Worm (Caenorhabditis elegans) whole organism, late embryonic: ENCODE results near the gene sms-5.
A peak's percentile ranks its signal among the peaks of the same experiment; 100 is the strongest.

Source experiments
- C08G9.2 ChIP-seq: sonication (generic microtip); optimal IDR thresholded peaks from 2 replicates; lab custom pipeline; 2016; ENCODE audit warnings: mild to moderate bottlenecking, missing genetic modification characterization, moderate library complexity, missing compliant biosample characterization
- C38D4.7 ChIP-seq: fragments of 200-800 bp; sonication (Bioruptor generic); optimal IDR thresholded peaks from 2 replicates; lab custom pipeline; 2018; ENCODE audit warnings: mild to moderate bottlenecking, missing genetic modification characterization, moderate library complexity, missing compliant biosample characterization
- K09A11.1 ChIP-seq: sonication (generic microtip); optimal IDR thresholded peaks from 2 replicates; lab custom pipeline; 2017; ENCODE audit warnings: antibody characterized with exemption, mild to moderate bottlenecking, missing genetic modification characterization, missing compliant biosample characterization; ENCODE audit not compliant: insufficient read depth
- T23F11.4 ChIP-seq: fragments of 200-800 bp; sonication (Bioruptor generic); optimal IDR thresholded peaks from 2 replicates; lab custom pipeline; 2018; ENCODE audit warnings: mild to moderate bottlenecking, missing genetic modification characterization, missing compliant biosample characterization
- ahr-1 ChIP-seq: sonication (generic microtip); optimal IDR thresholded peaks from 2 replicates; lab custom pipeline; 2016; ENCODE audit warnings: missing genetic modification characterization, missing compliant biosample characterization
- ama-1 ChIP-seq: fragments of 150-350 bp; optimal IDR thresholded peaks from 2 replicates; lab custom pipeline; 2014
- ceh-14 ChIP-seq: sonication (generic microtip); optimal IDR thresholded peaks from 2 replicates; lab custom pipeline; 2016; ENCODE audit warnings: missing genotype, missing genetic modification characterization, missing compliant biosample characterization
- ceh-18 ChIP-seq: sonication (generic microtip); optimal IDR thresholded peaks from 2 replicates; lab custom pipeline; 2016; ENCODE audit warnings: missing genetic modification characterization, missing compliant biosample characterization
- ceh-19 ChIP-seq: fragments of 200-800 bp; sonication (Bioruptor generic); optimal IDR thresholded peaks from 2 replicates; lab custom pipeline; 2018; ENCODE audit warnings: mild to moderate bottlenecking, missing genetic modification characterization, missing compliant biosample characterization
- ceh-2 ChIP-seq: sonication (generic microtip); optimal IDR thresholded peaks from 2 replicates; lab custom pipeline; 2016; ENCODE audit warnings: missing genotype, missing genetic modification characterization, missing compliant biosample characterization
- ceh-31 ChIP-seq: sonication (generic microtip); optimal IDR thresholded peaks from 2 replicates; lab custom pipeline; 2016; ENCODE audit warnings: missing genetic modification characterization, missing compliant biosample characterization
- ceh-34 ChIP-seq: sonication (generic microtip); optimal IDR thresholded peaks from 2 replicates; lab custom pipeline; 2016; ENCODE audit warnings: mild to moderate bottlenecking, missing genetic modification characterization, missing compliant biosample characterization
- ceh-9 ChIP-seq: sonication (generic microtip); optimal IDR thresholded peaks from 2 replicates; lab custom pipeline; 2016; ENCODE audit warnings: mild to moderate bottlenecking, missing genetic modification characterization, inconsistent platforms, missing compliant biosample characterization
- che-1 ChIP-seq: sonication (generic microtip); optimal IDR thresholded peaks from 2 replicates; lab custom pipeline; 2016; ENCODE audit warnings: mild to moderate bottlenecking, missing genetic modification characterization, missing compliant biosample characterization
- dmd-4 ChIP-seq: sonication (generic microtip); optimal IDR thresholded peaks from 2 replicates; lab custom pipeline; 2016; ENCODE audit warnings: borderline replicate concordance, missing genetic modification characterization, missing compliant biosample characterization
- elt-2 ChIP-seq: sonication (generic microtip); optimal IDR thresholded peaks from 2 replicates; lab custom pipeline; 2016; ENCODE audit warnings: missing genetic modification reagents, missing genetic modification characterization, missing compliant biosample characterization
- ets-4 ChIP-seq: sonication (generic microtip); optimal IDR thresholded peaks from 2 replicates; lab custom pipeline; 2016; ENCODE audit warnings: missing genetic modification characterization, missing compliant biosample characterization
- fax-1 ChIP-seq: sonication (generic microtip); optimal IDR thresholded peaks from 2 replicates; lab custom pipeline; 2016; ENCODE audit warnings: missing genotype, missing genetic modification characterization, missing compliant biosample characterization
- fkh-10 ChIP-seq: fragments of 150-350 bp; optimal IDR thresholded peaks from 2 replicates; lab custom pipeline; 2014; ENCODE audit warnings: missing biosample characterization, missing genetic modification reagents, missing genetic modification characterization
- gmeb-2 ChIP-seq: sonication (generic microtip); optimal IDR thresholded peaks from 2 replicates; lab custom pipeline; 2016; ENCODE audit warnings: missing genetic modification characterization, inconsistent platforms, missing compliant biosample characterization
- hlh-13 ChIP-seq: fragments of 200-800 bp; sonication (Bioruptor generic); optimal IDR thresholded peaks from 2 replicates; lab custom pipeline; 2018; ENCODE audit warnings: mild to moderate bottlenecking, missing genetic modification characterization, missing compliant biosample characterization
- hlh-15 ChIP-seq: sonication (generic microtip); optimal IDR thresholded peaks from 2 replicates; lab custom pipeline; 2016; ENCODE audit warnings: missing genetic modification characterization, missing compliant biosample characterization
- hlh-8 ChIP-seq: sonication (generic microtip); optimal IDR thresholded peaks from 2 replicates; lab custom pipeline; 2016; ENCODE audit warnings: missing genotype, missing genetic modification characterization, missing compliant biosample characterization
- lim-6 ChIP-seq: sonication (generic microtip); optimal IDR thresholded peaks from 2 replicates; lab custom pipeline; 2016; ENCODE audit warnings: missing genetic modification characterization, missing compliant biosample characterization
- lin-11 ChIP-seq: fragments of 200-800 bp; sonication (Bioruptor generic); optimal IDR thresholded peaks from 2 replicates; lab custom pipeline; 2018; ENCODE audit warnings: mild to moderate bottlenecking, missing genetic modification characterization, missing compliant biosample characterization
- madf-2 ChIP-seq: sonication (generic microtip); optimal IDR thresholded peaks from 2 replicates; lab custom pipeline; 2017; ENCODE audit warnings: missing genetic modification characterization, missing compliant biosample characterization
- mec-3 ChIP-seq: sonication (generic microtip); optimal IDR thresholded peaks from 2 replicates; lab custom pipeline; 2016; ENCODE audit warnings: borderline replicate concordance, missing genetic modification characterization, missing compliant biosample characterization
- nfya-1 ChIP-seq: sonication (generic microtip); optimal IDR thresholded peaks from 2 replicates; lab custom pipeline; 2017; ENCODE audit warnings: missing genetic modification characterization, mild to moderate bottlenecking, missing compliant biosample characterization, antibody characterized with exemption, moderate library complexity
- nhr-11 ChIP-seq: fragments of 150-350 bp; optimal IDR thresholded peaks from 2 replicates; lab custom pipeline; 2014; ENCODE audit warnings: missing biosample characterization, missing genetic modification characterization
- odd-2 ChIP-seq: sonication (generic microtip); optimal IDR thresholded peaks from 2 replicates; lab custom pipeline; 2017; ENCODE audit warnings: antibody characterized with exemption, mild to moderate bottlenecking, missing genetic modification characterization, missing compliant biosample characterization
- pat-9 ChIP-seq: fragments of 200-800 bp; sonication (Bioruptor generic); optimal IDR thresholded peaks from 2 replicates; lab custom pipeline; 2018; ENCODE audit warnings: mild to moderate bottlenecking, missing genetic modification characterization, moderate library complexity, missing compliant biosample characterization
- pax-1 ChIP-seq: fragments of 150-350 bp; optimal IDR thresholded peaks from 2 replicates; lab custom pipeline; 2014; ENCODE audit warnings: missing biosample characterization, missing genetic modification characterization
- pha-2 ChIP-seq: sonication (generic microtip); optimal IDR thresholded peaks from 2 replicates; lab custom pipeline; 2017; ENCODE audit warnings: mild to moderate bottlenecking, missing genetic modification characterization, missing compliant biosample characterization
- pqm-1 ChIP-seq: sonication (generic microtip); optimal IDR thresholded peaks from 2 replicates; lab custom pipeline; 2016; ENCODE audit warnings: missing genetic modification characterization, missing compliant biosample characterization
- ref-2 ChIP-seq: sonication (generic microtip); optimal IDR thresholded peaks from 2 replicates; lab custom pipeline; 2016; ENCODE audit warnings: missing genetic modification characterization, missing compliant biosample characterization
- rnt-1 ChIP-seq: sonication (generic microtip); optimal IDR thresholded peaks from 2 replicates; lab custom pipeline; 2016; ENCODE audit warnings: missing genetic modification characterization, missing compliant biosample characterization
- sox-2 ChIP-seq: fragments of 200-800 bp; sonication (Bioruptor generic); IDR thresholded peaks from 2 replicates; pipeline ENCODE4 v1.3.6; 2022; ENCODE audit warnings: missing genetic modification reagents, missing genetic modification characterization, missing compliant biosample characterization
- syd-9 ChIP-seq: sonication (generic microtip); optimal IDR thresholded peaks from 2 replicates; lab custom pipeline; 2016; ENCODE audit warnings: mild to moderate bottlenecking, missing genetic modification characterization, moderate library complexity, missing compliant biosample characterization
- tbx-2 ChIP-seq: sonication (generic microtip); optimal IDR thresholded peaks from 2 replicates; lab custom pipeline; 2016; ENCODE audit warnings: missing genetic modification characterization, missing compliant biosample characterization
- tbx-7 ChIP-seq: sonication (generic microtip); optimal IDR thresholded peaks from 2 replicates; lab custom pipeline; 2016; ENCODE audit warnings: missing genotype, missing genetic modification characterization, missing compliant biosample characterization
- unc-42 ChIP-seq: sonication (generic microtip); optimal IDR thresholded peaks from 2 replicates; lab custom pipeline; 2016; ENCODE audit warnings: missing genotype, missing genetic modification characterization, missing compliant biosample characterization
- unc-86 ChIP-seq: sonication (generic microtip); optimal IDR thresholded peaks from 2 replicates; lab custom pipeline; 2016; ENCODE audit warnings: missing genetic modification characterization, missing compliant biosample characterization
- zip-5 ChIP-seq: sonication (generic microtip); optimal IDR thresholded peaks from 2 replicates; lab custom pipeline; 2016; ENCODE audit warnings: missing genetic modification characterization, missing compliant biosample characterization
- ztf-16 ChIP-seq: sonication (generic microtip); optimal IDR thresholded peaks from 2 replicates; lab custom pipeline; 2017; ENCODE audit warnings: missing genetic modification characterization, missing compliant biosample characterization

Gene sms-5

DNA sequence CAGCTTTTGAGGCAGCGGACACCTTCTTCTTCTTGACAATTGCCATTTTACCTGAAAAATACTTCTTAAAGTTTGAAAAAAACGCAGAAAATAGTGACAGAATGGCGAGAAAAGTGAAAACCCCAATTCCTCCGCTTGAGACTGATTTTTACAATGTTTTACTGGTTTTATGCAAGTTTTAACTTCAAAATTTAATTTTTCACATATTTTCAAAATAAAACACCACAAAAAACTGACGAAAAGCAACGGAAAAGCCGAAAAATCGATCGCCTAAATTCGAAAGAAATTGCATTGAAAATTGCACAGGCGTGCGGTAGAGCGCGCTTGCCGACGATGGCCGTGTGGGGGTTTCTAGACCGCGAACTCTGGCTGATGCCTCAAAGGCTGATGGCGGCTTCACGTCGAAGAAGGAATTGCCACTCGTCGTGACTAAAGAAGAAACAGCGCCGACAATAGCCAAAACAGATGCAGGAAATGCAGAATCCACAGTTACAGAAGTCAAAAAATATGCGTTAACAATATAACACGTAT lies 19.3 kb upstream of the sms-5 start, which contains the start of gene nsun-1 (continued):
- TF ChIP-seq ceh-18 (tag; lab: Kevin White, UChicago), result peak; percentile 34
- no peak for TF ChIP-seq pax-1
- no peak for TF ChIP-seq K09A11.1
- peak; percentile 83 for TF ChIP-seq C08G9.2 (tag; lab: Kevin White, UChicago)
- no peak for TF ChIP-seq odd-2 (tag; lab: Kevin White, UChicago)
- no peak for TF ChIP-seq lin-11
- no peak for TF ChIP-seq syd-9 (tag; lab: Kevin White, UChicago)
- no peak for TF ChIP-seq nhr-11 (tag; lab: Kevin White, UChicago)
- no peak for TF ChIP-seq ceh-9 (tag; lab: Kevin White, UChicago)
- no peak for TF ChIP-seq che-1
- peak; percentile 32 for TF ChIP-seq dmd-4 (tag; lab: Kevin White, UChicago)
- TF ChIP-seq ahr-1 (tag; lab: Kevin White, UChicago), result no peak
- TF ChIP-seq elt-2 (tag; lab: Kevin White, UChicago), result peak; percentile 14
- TF ChIP-seq rnt-1, result peak; percentile 64
- peak; percentile 83 for TF ChIP-seq ceh-2 (tag; lab: Kevin White, UChicago)
- no peak for TF ChIP-seq fkh-10

DNA sequence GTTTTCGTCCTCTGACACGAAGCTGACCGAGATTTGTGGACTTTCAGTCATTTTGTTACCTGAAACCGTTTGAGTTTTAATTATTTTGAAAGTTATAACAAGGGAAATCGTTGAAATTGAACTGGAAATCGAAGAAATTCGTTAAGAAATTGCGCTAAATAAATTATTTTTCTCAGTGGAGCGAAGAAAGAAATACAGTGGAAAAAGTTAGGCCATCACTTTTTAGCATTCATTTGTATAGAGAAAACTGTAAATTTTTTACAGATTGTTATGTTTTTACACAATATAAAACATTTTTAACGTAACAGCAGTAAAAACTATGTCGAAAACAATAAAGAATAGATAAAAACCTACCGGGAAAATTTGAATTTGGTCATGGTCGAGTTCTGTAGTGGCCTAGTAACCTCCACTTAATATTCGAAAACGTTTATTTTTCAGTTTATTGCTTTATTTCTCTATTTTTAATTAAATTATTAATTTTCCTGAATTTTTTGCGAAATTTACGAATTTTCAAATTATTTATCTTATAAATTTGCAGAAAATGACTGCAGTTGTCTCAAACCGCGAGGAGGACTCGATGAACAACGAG lies 10.8 kb upstream of the sms-5 start, which contains the start of the genes gldi-1 and prp-21:
Gene gldi-1, minus strand, starts transcription at position 51 of the 589 bp plus-strand sequence.
Gene prp-21, plus strand, starts transcription at position 539 of the 589 bp plus-strand sequence.
- TF ChIP-seq syd-9 (tag; lab: Kevin White, UChicago) (no peak), pax-1 (peak; percentile 33), ceh-14 (tag; lab: Kevin White, UChicago) (peak; percentile 31), tbx-2 (tag; lab: Kevin White, UChicago) (peak; percentile 38), zip-5 (tag; lab: Kevin White, UChicago) (peak; percentile 40), ceh-31 (peak; percentile 77), hlh-8 (tag; lab: Kevin White, UChicago) (peak; percentile 57), unc-42 (tag; lab: Kevin White, UChicago) (peak; percentile 99), C08G9.2 (tag; lab: Kevin White, UChicago) (peak; percentile 36), ceh-9 (tag; lab: Kevin White, UChicago) (no peak), ets-4 (tag; lab: Kevin White, UChicago) (peak; percentile 63), ceh-19 (GFP tag; lab: Kevin White, UChicago) (no peak), ceh-2 (tag; lab: Kevin White, UChicago) (peak; percentile 66), lim-6 (tag; lab: Kevin White, UChicago) (no peak), C38D4.7 (GFP tag; lab: Kevin White, UChicago) (no peak), mec-3 (tag; lab: Kevin White, UChicago) (no peak), tbx-7 (tag; lab: Kevin White, UChicago) (peak; percentile 40)

DNA sequence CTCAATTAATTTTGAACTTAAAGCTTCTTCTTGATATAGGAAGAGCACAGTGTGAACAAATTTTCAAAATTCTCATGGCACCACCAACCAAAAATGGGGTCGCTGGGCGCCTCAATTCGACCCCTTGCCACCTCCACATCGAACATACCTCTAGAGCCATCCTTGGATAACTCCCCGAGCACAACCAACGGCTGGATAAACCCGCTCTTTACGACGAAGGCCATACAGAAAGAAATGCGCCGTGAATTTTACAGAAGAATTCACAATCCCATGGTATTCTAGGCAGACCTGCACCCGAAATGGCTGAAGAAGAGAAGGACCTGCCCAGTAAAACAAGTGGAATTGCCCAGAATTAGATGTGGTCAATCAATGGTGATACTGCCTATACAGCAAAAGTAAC lies 7.4 kb downstream of the sms-5 start:
- TF ChIP-seq pha-2 (tag; lab: Kevin White, UChicago) (no peak), sox-2 (no peak), pat-9 (tag; lab: Kevin White, UChicago) (no peak), hlh-13 (GFP tag; lab: Kevin White, UChicago) (no peak), pqm-1 (no peak)

DNA sequence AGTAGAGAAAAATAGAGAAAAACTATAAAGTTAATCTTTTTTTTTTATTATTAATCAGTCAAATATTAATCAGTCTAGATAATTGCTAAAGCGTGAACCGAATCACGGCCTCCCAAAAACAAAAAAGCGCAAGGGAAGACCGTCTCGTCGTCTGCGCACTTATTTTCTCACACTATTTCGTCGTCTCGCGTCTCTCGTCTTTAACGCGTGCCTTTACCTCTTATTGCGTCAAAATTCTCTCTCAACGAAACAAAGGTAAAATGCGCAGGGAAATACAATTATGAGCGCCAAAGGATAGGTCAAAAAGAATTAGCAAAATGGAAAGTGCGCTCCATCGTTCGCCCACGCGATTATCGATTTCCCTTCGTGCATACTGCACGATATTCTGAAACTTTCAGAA lies 10.8 kb downstream of the sms-5 start:
- TF ChIP-seq lim-6 (tag; lab: Kevin White, UChicago), result no peak
- TF ChIP-seq odd-2 (tag; lab: Kevin White, UChicago), result no peak
- no peak for TF ChIP-seq fkh-10
- TF ChIP-seq nfya-1 (tag; lab: Kevin White, UChicago), result peak; percentile 36
- TF ChIP-seq ceh-9 (tag; lab: Kevin White, UChicago), result no peak
- TF ChIP-seq gmeb-2 (tag; lab: Kevin White, UChicago), result no peak
- TF ChIP-seq pat-9 (tag; lab: Kevin White, UChicago), result no peak
- no peak for TF ChIP-seq zip-5 (tag; lab: Kevin White, UChicago)
- no peak for TF ChIP-seq T23F11.4 (GFP tag; lab: Kevin White, UChicago)
- TF ChIP-seq madf-2 (tag; lab: Kevin White, UChicago), result no peak
- no peak for TF ChIP-seq C38D4.7 (GFP tag; lab: Kevin White, UChicago)
- TF ChIP-seq unc-86 (tag; lab: Kevin White, UChicago), result no peak
- TF ChIP-seq rnt-1, result no peak
- no peak for TF ChIP-seq fax-1 (tag; lab: Kevin White, UChicago)
- TF ChIP-seq ceh-34, result no peak
- TF ChIP-seq hlh-15 (tag; lab: Kevin White, UChicago), result no peak
- peak; percentile 22 for TF ChIP-seq pax-1
- no peak for TF ChIP-seq ref-2 (tag; lab: Kevin White, UChicago)
- no peak for TF ChIP-seq nhr-11 (tag; lab: Kevin White, UChicago)
- no peak for TF ChIP-seq ets-4 (tag; lab: Kevin White, UChicago)
- no peak for TF ChIP-seq ama-1 (lab: Kevin White, UChicago)
- peak; percentile 5 for TF ChIP-seq elt-2 (tag; lab: Kevin White, UChicago)
- TF ChIP-seq ceh-14 (tag; lab: Kevin White, UChicago), result no peak
- peak; percentile 25 for TF ChIP-seq ceh-31
- no peak for TF ChIP-seq ztf-16 (tag; lab: Kevin White, UChicago)
- no peak for TF ChIP-seq pqm-1
